Worm (Caenorhabditis elegans): Measurements from ENCODE around the gene mpst-7.

mpst-7 gene

DNA sequence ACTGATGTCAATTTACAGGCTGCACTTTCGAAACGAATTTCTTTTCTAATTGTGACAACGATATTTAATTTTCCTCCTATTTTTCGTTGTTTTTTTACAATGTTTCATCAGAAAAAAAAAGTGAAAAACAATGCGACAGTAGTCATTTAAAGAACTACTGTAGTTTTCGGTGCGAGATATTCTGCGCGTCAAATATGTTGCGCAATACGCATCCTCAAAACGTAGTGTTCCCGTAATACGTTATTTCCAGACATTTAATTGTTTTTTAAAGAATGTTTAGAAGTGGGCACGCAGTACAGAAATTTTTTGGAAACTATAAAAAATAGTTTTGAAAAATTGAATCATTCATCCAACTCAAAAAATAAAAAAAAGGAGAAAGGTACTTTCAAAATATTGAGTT is 13.1 kb upstream of the mpst-7 start:
- TF ChIP-seq tra-4 (tag; optimal IDR thresholded peaks at IDR 0.05), result no peak
- TF ChIP-seq hnd-1 (tag; optimal IDR thresholded peaks at IDR 0.05), result no peak
- no peak for TF ChIP-seq B0310.2 (tag; optimal IDR thresholded peaks at IDR 0.05)
- TF ChIP-seq tbx-37 (GFP tag; conservative IDR thresholded peaks at IDR 0.05), result no peak
- no peak for TF ChIP-seq F13C5.2 (tag; optimal IDR thresholded peaks at IDR 0.05)
- TF ChIP-seq ets-7 (tag; optimal IDR thresholded peaks at IDR 0.05), result no peak
- TF ChIP-seq scrt-1 (GFP tag; IDR thresholded peaks at IDR 0.05), result no peak
- no peak for TF ChIP-seq pes-1 (GFP tag; IDR thresholded peaks at IDR 0.05)
- no peak for TF ChIP-seq hmbx-1 (tag; optimal IDR thresholded peaks at IDR 0.05)
- TF ChIP-seq tbx-11 (GFP tag; IDR thresholded peaks at IDR 0.05), result no peak

ce11 chrV:12970575-12971160 is 9.7 kb upstream of the mpst-7 start, which contains the start of gene pnn-1:
Gene pnn-1, plus strand, starts transcription at chrV:12971110.
- TF ChIP-seq sea-1 (GFP tag; conservative IDR thresholded peaks at IDR 0.05), result no peak
- no peak for TF ChIP-seq ama-1 (optimal IDR thresholded peaks at IDR 0.05)
- TF ChIP-seq ceh-36 (tag; optimal IDR thresholded peaks at IDR 0.05), result no peak
- no peak for TF ChIP-seq hmbx-1 (tag; optimal IDR thresholded peaks at IDR 0.05)
- no peak for TF ChIP-seq tbx-11 (GFP tag; IDR thresholded peaks at IDR 0.05)

- no peak for TF ChIP-seq ceh-13 (GFP tag; optimal IDR thresholded peaks at IDR 0.05)
- TF ChIP-seq hmbx-1 (tag; optimal IDR thresholded peaks at IDR 0.05), result no peak
- TF ChIP-seq B0310.2 (tag; optimal IDR thresholded peaks at IDR 0.05), result no peak
- no peak for TF ChIP-seq scrt-1 (GFP tag; IDR thresholded peaks at IDR 0.05)
- TF ChIP-seq ets-7 (tag; optimal IDR thresholded peaks at IDR 0.05), result no peak
- TF ChIP-seq hnd-1 (tag; optimal IDR thresholded peaks at IDR 0.05), result no peak
- TF ChIP-seq tbx-11 (GFP tag; IDR thresholded peaks at IDR 0.05), result no peak
- no peak for TF ChIP-seq ceh-36 (tag; optimal IDR thresholded peaks at IDR 0.05)
- no peak for TF ChIP-seq pes-1 (GFP tag; IDR thresholded peaks at IDR 0.05)
- no peak for TF ChIP-seq tra-4 (tag; optimal IDR thresholded peaks at IDR 0.05)
- no peak for TF ChIP-seq F13C5.2 (tag; optimal IDR thresholded peaks at IDR 0.05)
- no peak for TF ChIP-seq ama-1 (optimal IDR thresholded peaks at IDR 0.05)
- TF ChIP-seq tbx-37 (GFP tag; conservative IDR thresholded peaks at IDR 0.05), result no peak
Measured at ce11 chrV:12968555-12968954, 7.6 kb upstream of the mpst-7 start, which contains the start of gene lin-46. Gene lin-46, plus strand, starts transcription at chrV:12968855.

- TF ChIP-seq tbx-37 (GFP tag; conservative IDR thresholded peaks at IDR 0.05) (0 out of 2 replicates have a peak, but pooled peaks have one; percentile 28), F13C5.2 (tag; optimal IDR thresholded peaks at IDR 0.05) (peak; percentile 13)
Measured at ce11 chrV:12967925-12968327, 7.0 kb upstream of the mpst-7 start, which contains the start of gene R186.8. Gene R186.8, minus strand, starts transcription at chrV:12967982.

DNA sequence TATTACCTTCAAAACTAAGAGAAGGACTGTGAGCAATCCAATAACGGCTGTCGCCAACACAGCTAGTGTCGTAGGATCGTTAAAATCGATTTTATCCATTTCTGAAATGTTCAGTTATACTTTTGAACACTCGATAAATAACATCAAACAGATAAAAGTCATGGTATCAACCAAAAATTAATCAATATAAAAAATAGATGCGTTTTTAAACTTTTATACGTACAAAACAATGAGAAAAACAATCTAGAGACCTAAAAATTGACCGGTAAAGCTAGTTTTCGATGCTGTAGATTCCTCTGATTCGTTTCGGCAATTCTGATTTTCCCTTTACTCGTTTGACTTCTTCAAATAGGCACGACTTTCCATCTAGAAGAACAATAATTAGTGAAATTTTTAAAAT is 6.2 kb upstream of the mpst-7 start, which contains the start of gene R186.3:
Gene R186.3 (minus strand): TSS at position 101 of the 400 bp plus-strand sequence.
- TF ChIP-seq hmbx-1 (tag; optimal IDR thresholded peaks at IDR 0.05) (no peak), pes-1 (GFP tag; IDR thresholded peaks at IDR 0.05) (no peak), tbx-11 (GFP tag; IDR thresholded peaks at IDR 0.05) (no peak), F13C5.2 (tag; optimal IDR thresholded peaks at IDR 0.05) (no peak), hnd-1 (tag; optimal IDR thresholded peaks at IDR 0.05) (no peak), scrt-1 (GFP tag; IDR thresholded peaks at IDR 0.05) (no peak), ceh-36 (tag; optimal IDR thresholded peaks at IDR 0.05) (no peak), ceh-13 (GFP tag; optimal IDR thresholded peaks at IDR 0.05) (no peak), tra-4 (tag; optimal IDR thresholded peaks at IDR 0.05) (no peak), sea-1 (GFP tag; conservative IDR thresholded peaks at IDR 0.05) (no peak), ama-1 (optimal IDR thresholded peaks at IDR 0.05) (no peak), B0310.2 (tag; optimal IDR thresholded peaks at IDR 0.05) (no peak), tbx-37 (GFP tag; conservative IDR thresholded peaks at IDR 0.05) (no peak), flt-1 (GFP tag; IDR thresholded peaks at IDR 0.05) (no peak), hmg-4 (GFP tag; optimal IDR thresholded peaks at IDR 0.05) (no peak), ets-7 (tag; optimal IDR thresholded peaks at IDR 0.05) (no peak)

DNA sequence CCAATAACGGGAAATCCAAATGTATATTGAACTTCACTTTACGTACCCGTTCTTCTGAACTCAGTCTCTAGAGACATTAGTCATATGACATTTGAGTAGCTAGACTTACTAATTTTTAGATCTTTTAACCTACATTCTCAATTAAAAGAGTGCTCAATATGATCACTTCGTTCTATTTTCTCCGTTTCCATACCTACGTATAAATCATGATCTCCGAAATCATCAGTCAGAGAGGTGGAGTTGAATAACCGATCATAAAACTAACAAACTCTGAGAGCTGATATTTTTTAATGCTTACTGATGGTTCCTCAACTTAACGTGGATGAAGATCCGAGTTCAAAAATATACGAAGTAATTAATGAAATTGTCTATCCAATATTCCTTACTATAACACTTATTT is 3.1 kb upstream of the mpst-7 start, which contains the start of gene srd-35:
Gene srd-35 (plus strand): TSS at position 301 of the 400 bp plus-strand sequence.
- TF ChIP-seq ceh-13 (GFP tag; optimal IDR thresholded peaks at IDR 0.05) (no peak), sea-1 (GFP tag; conservative IDR thresholded peaks at IDR 0.05) (no peak), hmbx-1 (tag; optimal IDR thresholded peaks at IDR 0.05) (no peak), flt-1 (GFP tag; IDR thresholded peaks at IDR 0.05) (no peak), tra-4 (tag; optimal IDR thresholded peaks at IDR 0.05) (no peak), ets-7 (tag; optimal IDR thresholded peaks at IDR 0.05) (no peak), pes-1 (GFP tag; IDR thresholded peaks at IDR 0.05) (no peak), scrt-1 (GFP tag; IDR thresholded peaks at IDR 0.05) (no peak), B0310.2 (tag; optimal IDR thresholded peaks at IDR 0.05) (no peak), tbx-11 (GFP tag; IDR thresholded peaks at IDR 0.05) (no peak), tbx-37 (GFP tag; conservative IDR thresholded peaks at IDR 0.05) (no peak), ama-1 (optimal IDR thresholded peaks at IDR 0.05) (no peak), F13C5.2 (tag; optimal IDR thresholded peaks at IDR 0.05) (no peak), hnd-1 (tag; optimal IDR thresholded peaks at IDR 0.05) (no peak), ceh-36 (tag; optimal IDR thresholded peaks at IDR 0.05) (no peak), aly-1 (tag; optimal IDR thresholded peaks at IDR 0.05) (no peak), hmg-4 (GFP tag; optimal IDR thresholded peaks at IDR 0.05) (no peak)

DNA sequence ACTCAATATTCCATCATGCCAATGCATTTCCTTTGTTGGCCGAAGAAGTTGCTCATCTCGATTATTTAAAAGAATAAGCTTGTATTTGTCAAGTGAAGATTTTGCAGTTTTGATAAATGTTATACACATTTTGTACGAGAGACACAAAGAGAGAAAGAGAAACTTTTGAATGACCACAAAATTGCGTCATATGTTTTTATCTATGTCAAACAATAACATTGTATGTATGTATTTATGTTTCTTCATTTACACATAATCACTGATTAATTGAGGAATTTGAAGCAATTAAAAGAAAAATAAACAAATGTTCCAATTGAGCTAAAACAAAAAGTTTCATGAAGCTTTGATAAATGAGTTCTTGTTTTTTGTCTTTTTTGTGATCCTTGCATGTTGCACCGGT is 2.3 kb upstream of the mpst-7 start, which contains the start of gene hrg-9:
Gene hrg-9 (minus strand): TSS at position 152 of the 400 bp plus-strand sequence.
- TF ChIP-seq ama-1 (optimal IDR thresholded peaks at IDR 0.05) (no peak), tbx-37 (GFP tag; conservative IDR thresholded peaks at IDR 0.05) (no peak), ceh-36 (tag; optimal IDR thresholded peaks at IDR 0.05) (no peak), ets-7 (tag; optimal IDR thresholded peaks at IDR 0.05) (no peak), pes-1 (GFP tag; IDR thresholded peaks at IDR 0.05) (no peak), scrt-1 (GFP tag; IDR thresholded peaks at IDR 0.05) (no peak), hmbx-1 (tag; optimal IDR thresholded peaks at IDR 0.05) (no peak), hmg-4 (GFP tag; optimal IDR thresholded peaks at IDR 0.05) (no peak)

ce11 chrV:12954261-12954660 is 6.7 kb downstream of the mpst-7 start:
- TF ChIP-seq tbx-11 (GFP tag; IDR thresholded peaks at IDR 0.05) (no peak), ama-1 (optimal IDR thresholded peaks at IDR 0.05) (no peak), pes-1 (GFP tag; IDR thresholded peaks at IDR 0.05) (no peak), flt-1 (GFP tag; IDR thresholded peaks at IDR 0.05) (no peak), F13C5.2 (tag; optimal IDR thresholded peaks at IDR 0.05) (no peak), scrt-1 (GFP tag; IDR thresholded peaks at IDR 0.05) (no peak), aly-1 (tag; optimal IDR thresholded peaks at IDR 0.05) (no peak), B0310.2 (tag; optimal IDR thresholded peaks at IDR 0.05) (no peak), ceh-36 (tag; optimal IDR thresholded peaks at IDR 0.05) (no peak), hmbx-1 (tag; optimal IDR thresholded peaks at IDR 0.05) (no peak), ets-7 (tag; optimal IDR thresholded peaks at IDR 0.05) (no peak), hmg-4 (GFP tag; optimal IDR thresholded peaks at IDR 0.05) (no peak), tra-4 (tag; optimal IDR thresholded peaks at IDR 0.05) (no peak), ceh-13 (GFP tag; optimal IDR thresholded peaks at IDR 0.05) (no peak), sea-1 (GFP tag; conservative IDR thresholded peaks at IDR 0.05) (no peak), tbx-37 (GFP tag; conservative IDR thresholded peaks at IDR 0.05) (no peak), hnd-1 (tag; optimal IDR thresholded peaks at IDR 0.05) (no peak)

All from whole organism, early embryonic.